Fruit fly (Drosophila melanogaster) whole organism, embryonic: ENCODE results near the gene Syx5.

ENCODE experiments used
- Adf1 ChIP-seq: fragments of 200-800 bp; sonication (Bioruptor generic); IDR thresholded peaks from 2 replicates; pipeline ENCODE4 v1.3.6; 2022; ENCODE audit warnings: missing biosample characterization, missing genetic modification characterization
- Aef1 ChIP-seq: fragments of 200-800 bp; sonication (Bioruptor generic); IDR thresholded peaks from 3 replicates; pipeline ENCODE4 v1.3.6; 2022; ENCODE audit warnings: missing biosample characterization, missing genetic modification characterization
- B-H1 ChIP-seq: fragments of 200-800 bp; sonication (Bioruptor generic); IDR thresholded peaks from 3 replicates; pipeline ENCODE4 v1.3.6; 2022; ENCODE audit warnings: missing biosample characterization, missing genetic modification characterization
- B-H2 ChIP-seq: fragments of 200-800 bp; sonication (Bioruptor generic); optimal IDR thresholded peaks from 2 replicates; lab custom pipeline; 2018; ENCODE audit warnings: missing biosample characterization, mild to moderate bottlenecking, missing genetic modification characterization
- CG11398 ChIP-seq: fragments of 200-800 bp; sonication (Bioruptor generic); optimal IDR thresholded peaks from 2 replicates; lab custom pipeline; 2016; ENCODE audit warnings: missing biosample characterization, missing genetic modification characterization
- CG11723 ChIP-seq: fragments of 200-800 bp; sonication (Bioruptor generic); optimal IDR thresholded peaks from 2 replicates; lab custom pipeline; 2017; ENCODE audit warnings: missing biosample characterization, mild to moderate bottlenecking, missing genetic modification characterization
- CG14667 ChIP-seq: fragments of 200-800 bp; sonication (Bioruptor generic); IDR thresholded peaks from 2 replicates; pipeline ENCODE4 v1.3.6; 2022; ENCODE audit warnings: missing biosample characterization, missing genetic modification characterization
- CG1602 ChIP-seq: fragments of 200-800 bp; sonication (Bioruptor generic); optimal IDR thresholded peaks from 3 replicates; lab custom pipeline; 2016; ENCODE audit warnings: missing biosample characterization, missing genetic modification characterization
- CG30403 ChIP-seq: fragments of 200-800 bp; sonication (Bioruptor generic); optimal IDR thresholded peaks from 3 replicates; lab custom pipeline; 2016; ENCODE audit warnings: missing biosample characterization, missing genetic modification characterization
- CG3163 ChIP-seq: fragments of 200-800 bp; sonication (Bioruptor generic); optimal IDR thresholded peaks from 3 replicates; lab custom pipeline; 2016; ENCODE audit warnings: missing biosample characterization, missing genetic modification characterization
- CG4854 ChIP-seq: fragments of 200-800 bp; sonication (Bioruptor generic); optimal IDR thresholded peaks from 2 replicates; lab custom pipeline; 2016; ENCODE audit warnings: missing biosample characterization, missing genetic modification characterization, inconsistent platforms
- CG6689 ChIP-seq: fragments of 200-800 bp; sonication (Bioruptor generic); IDR thresholded peaks from 2 replicates; pipeline ENCODE4 v1.3.6; 2022; ENCODE audit warnings: missing biosample characterization, missing genetic modification characterization
- CG6791 ChIP-seq: fragments of 200-800 bp; sonication (Bioruptor generic); IDR thresholded peaks from 3 replicates; pipeline ENCODE4 v1.3.6; 2022; ENCODE audit warnings: missing biosample characterization, missing genetic modification characterization; ENCODE audit not compliant: partially characterized antibody
- Dad ChIP-seq: fragments of 200-800 bp; sonication (Bioruptor generic); optimal IDR thresholded peaks from 3 replicates; lab custom pipeline; 2016; ENCODE audit warnings: missing biosample characterization, missing genetic modification characterization
- Doc2 ChIP-seq: fragments of 200-800 bp; sonication (Bioruptor generic); IDR thresholded peaks from 2 replicates; pipeline ENCODE4 v1.3.6; 2022; ENCODE audit warnings: missing biosample characterization, missing genetic modification characterization
- Fer1 ChIP-seq: fragments of 200-800 bp; sonication (Bioruptor generic); optimal IDR thresholded peaks from 2 replicates; lab custom pipeline; 2017; ENCODE audit warnings: missing biosample characterization, mild to moderate bottlenecking, missing genetic modification characterization
- Gsc ChIP-seq: fragments of 200-800 bp; sonication (Bioruptor generic); IDR thresholded peaks from 2 replicates; pipeline ENCODE4 v1.3.6; 2022; ENCODE audit warnings: missing biosample characterization, missing genetic modification characterization
- Hmr ChIP-seq: fragments of 200-800 bp; sonication (Bioruptor generic); optimal IDR thresholded peaks from 3 replicates; lab custom pipeline; 2017; ENCODE audit warnings: mild to moderate bottlenecking, missing biosample characterization, missing genetic modification reagents, missing genetic modification characterization
- MBD-R2 ChIP-seq: fragments of 200-800 bp; sonication (Bioruptor generic); IDR thresholded peaks from 2 replicates; pipeline ENCODE4 v1.3.6; 2022; ENCODE audit warnings: missing biosample characterization, missing genetic modification characterization
- Meics ChIP-seq: fragments of 200-800 bp; sonication (Bioruptor generic); optimal IDR thresholded peaks from 2 replicates; lab custom pipeline; 2017; ENCODE audit warnings: missing biosample characterization, mild to moderate bottlenecking, missing genetic modification characterization
- Sin3A ChIP-seq: fragments of >200 bp; optimal IDR thresholded peaks from 2 replicates; lab custom pipeline; 2018
- Sox102F ChIP-seq: fragments of 200-800 bp; sonication (Bioruptor generic); optimal IDR thresholded peaks from 2 replicates; lab custom pipeline; 2018; ENCODE audit warnings: missing biosample characterization, mild to moderate bottlenecking, missing genetic modification characterization, moderate library complexity
- Sry-β ChIP-seq: fragments of 200-800 bp; sonication (Bioruptor generic); optimal IDR thresholded peaks from 2 replicates; lab custom pipeline; 2018; ENCODE audit warnings: missing biosample characterization, mild to moderate bottlenecking, missing genetic modification characterization, moderate library complexity
- Ssrp ChIP-seq: fragments of 200-800 bp; sonication (Bioruptor generic); optimal IDR thresholded peaks from 2 replicates; lab custom pipeline; 2018; ENCODE audit warnings: missing biosample characterization, mild to moderate bottlenecking, missing genetic modification characterization, moderate library complexity
- Tbp ChIP-seq: fragments of >200 bp; optimal IDR thresholded peaks from 2 replicates; lab custom pipeline; 2018; ENCODE audit warnings: missing biosample characterization, missing genetic modification characterization
- ara ChIP-seq: fragments of 200-800 bp; sonication (Bioruptor generic); IDR thresholded peaks from 2 replicates; pipeline ENCODE4 v1.3.6; 2022; ENCODE audit warnings: missing biosample characterization, missing genetic modification characterization
- ash1 ChIP-seq: fragments of 200-800 bp; sonication (Bioruptor generic); optimal IDR thresholded peaks from 2 replicates; lab custom pipeline; 2018; ENCODE audit warnings: missing biosample characterization, mild to moderate bottlenecking, missing genetic modification characterization
- bsh ChIP-seq, 2 experiments: fragments of 200-800 bp; sonication (Bioruptor generic); optimal IDR thresholded peaks; 2 replicates each; lab custom pipeline; 2017 to 2018; ENCODE audit warnings: mild to moderate bottlenecking in 2 of 2, missing biosample characterization in 2 of 2, missing genetic modification characterization in 2 of 2, moderate library complexity in 1 of 2
- cwo ChIP-seq: fragments of 200-800 bp; sonication (Bioruptor generic); optimal IDR thresholded peaks from 3 replicates; lab custom pipeline; 2017; ENCODE audit warnings: missing biosample characterization, missing genetic modification characterization, mild to moderate bottlenecking, moderate library complexity, missing genetic modification reagents
- dati ChIP-seq: fragments of 200-800 bp; sonication (Bioruptor generic); IDR thresholded peaks from 2 replicates; pipeline ENCODE4 v1.3.6; 2022; ENCODE audit warnings: missing biosample characterization, missing genetic modification characterization
- dysf ChIP-seq: fragments of 200-800 bp; sonication (Bioruptor generic); IDR thresholded peaks from 3 replicates; pipeline ENCODE4 v1.3.6; 2022; ENCODE audit warnings: missing biosample characterization, missing genetic modification characterization
- fd102C ChIP-seq: fragments of 200-800 bp; sonication (Bioruptor generic); optimal IDR thresholded peaks from 2 replicates; lab custom pipeline; 2018; ENCODE audit warnings: missing biosample characterization, mild to moderate bottlenecking, missing genetic modification characterization, moderate library complexity
- hb ChIP-seq: fragments of 200-800 bp; sonication (Bioruptor generic); IDR thresholded peaks from 3 replicates; pipeline ENCODE4 v1.3.6; 2022; ENCODE audit warnings: missing biosample characterization, missing genetic modification characterization; ENCODE audit not compliant: partially characterized antibody
- ind ChIP-seq: fragments of 200-800 bp; sonication (Bioruptor generic); optimal IDR thresholded peaks from 3 replicates; lab custom pipeline; 2016; ENCODE audit warnings: missing biosample characterization, missing genetic modification characterization
- jigr1 ChIP-seq: fragments of 200-800 bp; sonication (Bioruptor generic); IDR thresholded peaks from 3 replicates; pipeline ENCODE4 v1.3.6; 2022; ENCODE audit warnings: missing biosample characterization, missing genetic modification characterization
- jumu ChIP-seq: fragments of 200-800 bp; sonication (Bioruptor generic); optimal IDR thresholded peaks from 3 replicates; lab custom pipeline; 2016; ENCODE audit warnings: missing biosample characterization, missing genetic modification characterization
- luna ChIP-seq: fragments of 200-800 bp; sonication (Bioruptor generic); optimal IDR thresholded peaks from 2 replicates; lab custom pipeline; 2016; ENCODE audit warnings: missing biosample characterization, missing genetic modification characterization
- pan ChIP-seq, 4 experiments: fragments of >200 bp in 3 of 4; fragments of 200-800 bp in 1 of 4; sonication (Bioruptor generic) in 1 of 4; optimal IDR thresholded peaks in 3 of 4; IDR thresholded peaks in 1 of 4; 2 replicates each; pipeline versions ENCODE4 v1.3.6 to Lab custom; 2017 to 2022; ENCODE audit warnings: missing biosample characterization in 2 of 4, missing genetic modification characterization in 2 of 4, mixed read lengths in 1 of 4
- prd ChIP-seq, 3 experiments: fragments of >200 bp in 2 of 3; fragments of 200-800 bp in 1 of 3; sonication (Bioruptor generic) in 1 of 3; optimal IDR thresholded peaks in 2 of 3; IDR thresholded peaks in 1 of 3; 2 replicates in 2 of 3; 3 replicates in 1 of 3; pipeline versions ENCODE4 v1.3.6 to Lab custom; 2017 to 2022; ENCODE audit warnings: missing biosample characterization in 1 of 3, missing genetic modification characterization in 1 of 3
- pros ChIP-seq: fragments of 200-800 bp; sonication (Bioruptor generic); optimal IDR thresholded peaks from 3 replicates; lab custom pipeline; 2019; ENCODE audit warnings: missing biosample characterization, mild to moderate bottlenecking, missing genetic modification characterization, moderate library complexity
- ro ChIP-seq: fragments of 200-800 bp; sonication (Bioruptor generic); IDR thresholded peaks from 2 replicates; pipeline ENCODE4 v1.3.6; 2022; ENCODE audit warnings: missing biosample characterization, missing genetic modification characterization
- shn ChIP-seq: fragments of 200-800 bp; sonication (Bioruptor generic); optimal IDR thresholded peaks from 3 replicates; lab custom pipeline; 2016; ENCODE audit warnings: missing biosample characterization, missing genetic modification characterization
- sima ChIP-seq: fragments of 200-800 bp; sonication (Bioruptor generic); optimal IDR thresholded peaks from 2 replicates; lab custom pipeline; 2016; ENCODE audit warnings: missing biosample characterization, missing genetic modification characterization
- slp2 ChIP-seq: fragments of 200-800 bp; sonication (Bioruptor generic); optimal IDR thresholded peaks from 2 replicates; lab custom pipeline; 2016; ENCODE audit warnings: missing biosample characterization, missing genetic modification characterization
- sr ChIP-seq: fragments of 200-800 bp; sonication (Bioruptor generic); IDR thresholded peaks from 3 replicates; pipeline ENCODE4 v1.3.6; 2022; ENCODE audit warnings: missing biosample characterization, missing genetic modification characterization
- tgo ChIP-seq: fragments of 200-800 bp; sonication (Bioruptor generic); IDR thresholded peaks from 3 replicates; pipeline ENCODE4 v1.3.6; 2022; ENCODE audit warnings: missing biosample characterization, missing genetic modification characterization
- vnd ChIP-seq: fragments of 200-800 bp; sonication (Bioruptor generic); IDR thresholded peaks from 3 replicates; pipeline ENCODE4 v1.3.6; 2022; ENCODE audit warnings: missing biosample characterization, missing genetic modification characterization; ENCODE audit not compliant: partially characterized antibody
- zfh1 ChIP-seq: fragments of 200-800 bp; sonication (Bioruptor generic); IDR thresholded peaks from 3 replicates; pipeline ENCODE4 v1.3.6; 2022; ENCODE audit warnings: missing biosample characterization, missing genetic modification characterization
- zfh2 ChIP-seq: fragments of 200-800 bp; sonication (Bioruptor generic); optimal IDR thresholded peaks from 2 replicates; lab custom pipeline; 2016; ENCODE audit warnings: missing biosample characterization, missing genetic modification characterization

The Syx5 gene

DNA sequence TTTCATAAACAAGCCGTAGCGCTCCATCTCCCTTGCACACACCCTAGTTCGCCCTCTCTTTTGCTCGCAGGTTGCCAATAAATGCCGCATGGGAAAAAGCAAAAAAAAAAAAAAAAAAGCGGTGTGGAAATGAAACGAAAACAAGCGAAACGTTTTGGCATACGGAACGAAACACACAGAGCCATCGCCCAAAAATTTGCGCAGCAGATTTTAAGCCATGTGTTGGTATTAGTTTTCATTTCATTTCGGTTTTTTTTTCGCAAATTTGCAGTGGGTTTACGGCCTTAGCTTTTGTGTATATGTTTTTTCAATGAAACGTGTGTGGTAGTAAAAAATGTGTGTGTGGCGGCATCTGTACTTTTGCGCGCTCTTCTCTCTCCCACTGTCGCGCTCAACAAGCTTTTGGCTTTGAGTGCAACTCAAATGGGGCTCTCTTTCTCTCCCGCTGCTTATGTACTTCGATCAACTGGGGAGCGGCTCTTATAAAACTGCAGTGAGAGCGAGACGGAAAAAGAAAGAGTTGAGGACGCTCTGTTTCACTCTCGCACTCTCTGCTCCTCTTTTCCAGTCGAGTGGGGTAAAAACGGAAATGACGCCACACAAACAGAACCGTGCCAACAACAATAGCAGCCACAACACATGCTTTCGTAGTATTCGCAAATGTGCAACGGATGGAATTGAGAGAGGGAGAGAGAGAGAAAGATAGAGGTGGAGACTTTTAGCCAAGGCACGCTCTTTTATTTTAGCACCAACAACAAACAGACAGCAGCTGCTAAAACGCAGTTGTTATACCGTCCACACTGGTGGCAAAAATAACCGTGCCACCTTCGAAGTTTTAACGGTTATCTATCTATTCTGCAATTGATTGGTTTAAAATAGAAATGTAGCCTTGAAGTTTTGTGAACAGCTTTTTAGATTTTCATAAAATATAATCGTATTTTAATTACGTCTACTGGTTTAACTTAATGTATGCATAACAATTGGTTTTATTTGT is 22.5 kb upstream of the Syx5 start (continued):
- TF ChIP-seq Fer1 (GFP tag; lab: Kevin White, UChicago) (peak; percentile 45), sr (no peak), bsh (GFP tag; optimal IDR thresholded peaks at IDR 0.05; lab: Kevin White, UChicago) (peak; percentile 30 to 33), jumu (GFP tag; lab: Kevin White, UChicago) (no peak), fd102C (no peak), CG30403 (GFP tag; lab: Kevin White, UChicago) (peak; percentile 29), B-H2 (no peak), Ssrp (tag; lab: Kevin White, UChicago) (peak; percentile 1), Dad (peak; percentile 31), Doc2 (GFP tag; lab: Robert Waterston, UW) (no peak), Sin3A (no peak), CG11398 (GFP tag; lab: Kevin White, UChicago) (no peak), B-H1 (GFP tag; lab: Robert Waterston, UW) (no peak), ind (GFP tag; lab: Kevin White, UChicago) (peak; percentile 50), pan (optimal IDR thresholded peaks at IDR 0.05; lab: Kevin White, UChicago) (no peak), pan (GFP tag; optimal IDR thresholded peaks at IDR 0.05 in 1 of 2, IDR thresholded peaks at IDR 0.05 in 1 of 2) (no peak), zfh1 (no peak), hb (GFP tag; lab: Robert Waterston, UW) (no peak), vnd (GFP tag; lab: Robert Waterston, UW) (no peak), cwo (GFP tag; lab: Kevin White, UChicago) (peak; percentile 72), zfh2 (GFP tag; lab: Kevin White, UChicago) (peak; percentile 56), CG3163 (peak; percentile 78), slp2 (peak; percentile 18), Adf1 (GFP tag; lab: Robert Waterston, UW) (no peak), Aef1 (GFP tag; lab: Robert Waterston, UW) (no peak), sima (no peak), ara (no peak), CG4854 (GFP tag; lab: Kevin White, UChicago) (peak; percentile 36), MBD-R2 (no peak), Gsc (no peak), dysf (GFP tag; lab: Robert Waterston, UW) (no peak), prd (optimal IDR thresholded peaks at IDR 0.05; lab: Kevin White, UChicago) (no peak), prd (GFP tag; IDR thresholded peaks at IDR 0.05; lab: Robert Waterston, UW) (no peak), Meics (peak; percentile 68), shn (GFP tag; lab: Kevin White, UChicago) (no peak), dati (GFP tag; lab: Robert Waterston, UW) (no peak), CG6689 (no peak), pros (no peak), jigr1 (no peak), Hmr (GFP tag; lab: Kevin White, UChicago) (peak; percentile 74), CG6791 (no peak), Tbp (GFP tag; lab: Kevin White, UChicago) (no peak), ro (GFP tag; lab: Robert Waterston, UW) (no peak), CG1602 (GFP tag; lab: Kevin White, UChicago) (no peak), ash1 (GFP tag; lab: Kevin White, UChicago) (no peak), CG14667 (GFP tag; lab: Robert Waterston, UW) (no peak), CG11723 (GFP tag; lab: Kevin White, UChicago) (no peak), tgo (GFP tag; lab: Robert Waterston, UW) (no peak), Sry-β (GFP tag; lab: Kevin White, UChicago) (no peak), luna (GFP tag; lab: Kevin White, UChicago) (no peak), Sox102F (GFP tag; lab: Kevin White, UChicago) (peak; percentile 54)
